Fruit fly (Drosophila melanogaster): ENCODE measurements around the gene AdamTS-B.
A peak's percentile ranks its signal among the peaks of the same experiment; 100 is the strongest.

Gene AdamTS-B

dm6 chrX:5705899-5706312 lies 7.5 kb downstream of the AdamTS-B start (continued):
- peak; percentile 93 for TF ChIP-seq al (GFP tag; IDR thresholded peaks at IDR 0.05)
- TF ChIP-seq CG13894 (tag; optimal IDR thresholded peaks at IDR 0.05) = peak; percentile 95
- TF ChIP-seq CG18011 (GFP tag; optimal IDR thresholded peaks at IDR 0.05) = peak; percentile 38
- TF ChIP-seq org-1 (GFP tag; optimal IDR thresholded peaks at IDR 0.05) = peak; percentile 84
- peak; percentile 27 for TF ChIP-seq CHES-1-like (GFP tag; optimal IDR thresholded peaks at IDR 0.05)
- peak; percentile 49 for TF ChIP-seq sd (tag; optimal IDR thresholded peaks at IDR 0.05)
- TF ChIP-seq tgo (GFP tag; IDR thresholded peaks at IDR 0.05) = peak; percentile 93
- peak; percentile 68 for TF ChIP-seq CG6765 (GFP tag; optimal IDR thresholded peaks at IDR 0.05)
- no peak for TF ChIP-seq Dll (GFP tag; IDR thresholded peaks at IDR 0.05; ENCODE audit: partially characterized antibody)
- TF ChIP-seq dm (GFP tag; optimal IDR thresholded peaks at IDR 0.05) = no peak
- peak; percentile 84 for TF ChIP-seq CG6272 (GFP tag; IDR thresholded peaks at IDR 0.05)
- TF ChIP-seq fd102C (GFP tag; optimal IDR thresholded peaks at IDR 0.05) = no peak
- peak; percentile 78 for TF ChIP-seq CG9727 (GFP tag; optimal IDR thresholded peaks at IDR 0.05)
- TF ChIP-seq CG2129 (GFP tag; IDR thresholded peaks at IDR 0.05; ENCODE audit: partially characterized antibody) = no peak
- peak in 1 of 2 experiments; percentile 72 for TF ChIP-seq Eip74EF (GFP tag; optimal IDR thresholded peaks at IDR 0.05)
- no peak for TF ChIP-seq dmrt11E (tag; optimal IDR thresholded peaks at IDR 0.05)
- TF ChIP-seq CrebB (tag; optimal IDR thresholded peaks at IDR 0.05) = peak; percentile 63
- peak; percentile 92 for TF ChIP-seq CG12769 (tag; optimal IDR thresholded peaks at IDR 0.05)
- peak; percentile 91 for TF ChIP-seq zfh1 (GFP tag; IDR thresholded peaks at IDR 0.05)
- peak; percentile 57 for TF ChIP-seq sqz (GFP tag; optimal IDR thresholded peaks at IDR 0.05)
- no peak for TF ChIP-seq Scr (GFP tag; IDR thresholded peaks at IDR 0.05; ENCODE audit: partially characterized antibody)
- peak; percentile 92 for TF ChIP-seq CG34422 (GFP tag; IDR thresholded peaks at IDR 0.05)
- TF ChIP-seq CG9817 (tag; optimal IDR thresholded peaks at IDR 0.05) = peak; percentile 83
- TF ChIP-seq CG1647 (GFP tag; optimal IDR thresholded peaks at IDR 0.05) = peak; percentile 68
- peak; percentile 64 for TF ChIP-seq CG2875 (GFP tag; optimal IDR thresholded peaks at IDR 0.05)
- TF ChIP-seq ash1 (GFP tag; optimal IDR thresholded peaks at IDR 0.05) = peak; percentile 5
- peak; percentile 22 for TF ChIP-seq CG6654 (GFP tag; optimal IDR thresholded peaks at IDR 0.05)
- TF ChIP-seq Spps (tag; optimal IDR thresholded peaks at IDR 0.05) = no peak
- no peak for TF ChIP-seq Trl (optimal IDR thresholded peaks at IDR 0.05)
- TF ChIP-seq Trl (GFP tag; optimal IDR thresholded peaks at IDR 0.05) = peak; percentile 56
- TF ChIP-seq Neu2 (GFP tag; optimal IDR thresholded peaks at IDR 0.05; ENCODE audit: borderline replicate concordance) = no peak
- peak; percentile 88 for TF ChIP-seq ase (GFP tag; IDR thresholded peaks at IDR 0.05)
- peak; percentile 88 for TF ChIP-seq toy (GFP tag; IDR thresholded peaks at IDR 0.05)
- peak; percentile 81 for TF ChIP-seq gro (GFP tag; optimal IDR thresholded peaks at IDR 0.05)
- TF ChIP-seq Dip3 (GFP tag; optimal IDR thresholded peaks at IDR 0.05) = peak; percentile 53
- TF ChIP-seq Taf1 (GFP tag; IDR thresholded peaks at IDR 0.05) = peak; percentile 88
- TF ChIP-seq en (GFP tag; optimal IDR thresholded peaks at IDR 0.05) = no peak
- TF ChIP-seq CG10209 (GFP tag; optimal IDR thresholded peaks at IDR 0.05) = peak; percentile 77
- peak; percentile 90 for TF ChIP-seq CG7839 (tag; optimal IDR thresholded peaks at IDR 0.05)
- TF ChIP-seq CG12155 (GFP tag; optimal IDR thresholded peaks at IDR 0.05) = peak; percentile 62
- TF ChIP-seq CG15073 (GFP tag; optimal IDR thresholded peaks at IDR 0.05) = no peak
- peak; percentile 66 for TF ChIP-seq Dad (GFP tag; optimal IDR thresholded peaks at IDR 0.05)
- TF ChIP-seq CG2202 (tag; optimal IDR thresholded peaks at IDR 0.05) = no peak
- no peak for TF ChIP-seq h (optimal IDR thresholded peaks at IDR 0.05)
- TF ChIP-seq CG18262 (tag; optimal IDR thresholded peaks at IDR 0.05) = peak; percentile 77
- no peak for TF ChIP-seq Ets97D (GFP tag; optimal IDR thresholded peaks at IDR 0.05)
- peak; percentile 88 for TF ChIP-seq tap (tag; optimal IDR thresholded peaks at IDR 0.05)
- TF ChIP-seq CG17612 (GFP tag; IDR thresholded peaks at IDR 0.05) = peak; percentile 86
- TF ChIP-seq pum (GFP tag; optimal IDR thresholded peaks at IDR 0.05) = peak; percentile 62
- TF ChIP-seq so (GFP tag; IDR thresholded peaks at IDR 0.05) = peak; percentile 92
- peak; percentile 38 for TF ChIP-seq Nf-YB (GFP tag; optimal IDR thresholded peaks at IDR 0.05)
